Worm (Caenorhabditis elegans): ENCODE data around the gene F13H8.6.

- TF ChIP-seq nhr-237 (tag; optimal IDR thresholded peaks at IDR 0.05) = no peak
- no peak for TF ChIP-seq nhr-2 (tag; optimal IDR thresholded peaks at IDR 0.05)
These were observed 16.5 kb upstream of the F13H8.6 start, which contains the start of gene C29F5.1 for ce11 chrII:6303209-6303740.
